Worm (Caenorhabditis elegans) whole organism, young adult: ENCODE measurements around the gene bud-13.

Experiments
- F57C9.4 ChIP-seq: sonication (generic microtip); optimal IDR thresholded peaks from 2 replicates; lab custom pipeline; 2017; ENCODE audit warnings: mild to moderate bottlenecking, missing genetic modification characterization, missing compliant biosample characterization
- T07F8.4 ChIP-seq: sonication (generic microtip); optimal IDR thresholded peaks from 2 replicates; lab custom pipeline; 2016; ENCODE audit warnings: mild to moderate bottlenecking, missing genetic modification characterization, moderate library complexity, missing compliant biosample characterization
- akir-1 ChIP-seq: fragments of 200-800 bp; sonication (Bioruptor generic); optimal IDR thresholded peaks from 2 replicates; lab custom pipeline; 2018; ENCODE audit warnings: mild to moderate bottlenecking, missing genetic modification characterization, moderate library complexity, missing compliant biosample characterization
- nhr-27 ChIP-seq: fragments of 200-800 bp; sonication (Bioruptor generic); optimal IDR thresholded peaks from 2 replicates; lab custom pipeline; 2018; ENCODE audit warnings: mild to moderate bottlenecking, missing genetic modification characterization, moderate library complexity, missing compliant biosample characterization

- no peak for TF ChIP-seq T07F8.4
- no peak for TF ChIP-seq nhr-27 (tag; lab: Kevin White, UChicago)
- TF ChIP-seq akir-1 (GFP tag; lab: Kevin White, UChicago), result no peak
- TF ChIP-seq F57C9.4 (tag; lab: Kevin White, UChicago), result no peak
Measured at ce11 chrIII:8946285-8946684, 21.2 kb downstream of the bud-13 start.
